Worm (Caenorhabditis elegans) whole organism, L3 larva: ENCODE results near the gene srt-73.

Experiments used
- aly-2 ChIP-seq: fragments of 150-350 bp; optimal IDR thresholded peaks from 2 replicates; lab custom pipeline; 2014; ENCODE audit warnings: missing biosample characterization, missing genetic modification characterization
- ceh-28 ChIP-seq: fragments of 150-350 bp; optimal IDR thresholded peaks from 2 replicates; lab custom pipeline; 2014; ENCODE audit warnings: missing biosample characterization, missing genetic modification reagents, missing genetic modification characterization
- ceh-82 ChIP-seq: fragments of 150-350 bp; optimal IDR thresholded peaks from 2 replicates; lab custom pipeline; 2014; ENCODE audit warnings: missing biosample characterization, missing genetic modification characterization
- elt-1 ChIP-seq: fragments of 150-350 bp; optimal IDR thresholded peaks from 2 replicates; lab custom pipeline; 2014; ENCODE audit warnings: missing biosample characterization, missing genetic modification characterization
- fos-1 ChIP-seq: fragments of 150-350 bp; optimal IDR thresholded peaks from 2 replicates; lab custom pipeline; 2014; ENCODE audit warnings: missing biosample characterization, missing genetic modification characterization
- lsy-12 ChIP-seq: sonication (generic microtip); optimal IDR thresholded peaks from 2 replicates; lab custom pipeline; 2016; ENCODE audit warnings: mild to moderate bottlenecking, missing genetic modification characterization, missing compliant biosample characterization
- nhr-77 ChIP-seq: fragments of 150-350 bp; optimal IDR thresholded peaks from 2 replicates; lab custom pipeline; 2014; ENCODE audit warnings: missing biosample characterization, missing genetic modification characterization
- snpc-4 ChIP-seq: fragments of 150-350 bp; optimal IDR thresholded peaks from 2 replicates; lab custom pipeline; 2014; ENCODE audit warnings: missing biosample characterization, missing genetic modification characterization
- unc-39 ChIP-seq: sonication (generic microtip); optimal IDR thresholded peaks from 4 replicates; lab custom pipeline; 2017; ENCODE audit warnings: missing biosample characterization, missing genetic modification characterization

- TF ChIP-seq lsy-12 (tag; lab: Kevin White, UChicago) (no peak), snpc-4 (tag; lab: Kevin White, UChicago) (no peak), aly-2 (tag; lab: Kevin White, UChicago) (no peak), ceh-82 (no peak), elt-1 (no peak), nhr-77 (tag; lab: Kevin White, UChicago) (no peak), fos-1 (tag; lab: Kevin White, UChicago) (no peak), ceh-28 (tag; lab: Kevin White, UChicago) (no peak), unc-39 (tag; lab: Kevin White, UChicago) (no peak)
Observed at ce11 chrIV:7920126-7920525, 41.0 kb downstream of the srt-73 start, which contains the start of gene C49H3.16.
